Fruit fly (Drosophila melanogaster): ENCODE data around the gene CG11786.

The CG11786 gene

DNA sequence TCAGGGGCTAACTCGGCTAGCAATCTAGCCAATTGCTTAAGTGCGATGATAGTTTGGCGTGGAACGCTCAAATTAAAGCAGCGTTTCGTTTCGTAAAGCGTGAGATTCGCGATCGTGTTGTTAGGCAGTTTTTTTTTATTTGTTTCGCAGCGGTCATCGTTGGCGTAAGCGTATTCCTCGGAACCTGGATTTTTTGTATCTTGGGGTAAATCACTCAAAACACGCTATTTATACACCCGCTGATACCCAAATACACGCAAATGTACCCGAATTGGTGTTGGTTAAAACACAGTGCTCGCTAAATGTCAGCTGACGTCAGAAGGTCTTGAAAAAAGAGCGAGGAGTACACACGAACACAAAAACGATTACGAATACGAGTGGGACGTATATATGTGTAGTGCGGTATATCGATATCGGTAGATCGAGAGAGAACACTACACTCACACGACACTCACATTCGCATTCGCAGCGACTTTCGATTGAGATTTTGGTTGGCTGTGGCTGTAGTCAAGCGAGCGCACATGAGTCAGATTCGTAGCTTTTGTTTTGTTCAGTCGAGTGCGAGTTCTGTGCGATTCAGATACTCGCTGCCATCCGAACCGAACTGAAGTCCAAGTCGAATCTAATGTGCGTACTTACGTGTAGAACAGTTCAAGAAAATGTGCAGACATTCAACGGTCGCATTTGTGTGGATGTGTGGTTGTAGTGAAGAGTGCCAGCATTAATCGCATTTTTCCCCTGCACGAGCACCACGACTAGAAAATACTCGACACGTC, 3.8 kb downstream of the CG11786 start (continued):
- peak; percentile 7 for TF ChIP-seq NfI (GFP tag; optimal IDR thresholded peaks at IDR 0.05)
- TF ChIP-seq tx (GFP tag; optimal IDR thresholded peaks at IDR 0.05): no peak
- peak; percentile 65 for TF ChIP-seq CG3995 (GFP tag; optimal IDR thresholded peaks at IDR 0.05)
- no peak for TF ChIP-seq CG15073 (GFP tag; optimal IDR thresholded peaks at IDR 0.05)
- TF ChIP-seq HmgD (GFP tag; optimal IDR thresholded peaks at IDR 0.05): peak; percentile 10
- peak; percentile 15 for TF ChIP-seq her (GFP tag; optimal IDR thresholded peaks at IDR 0.05)
- TF ChIP-seq CG6791 (GFP tag; IDR thresholded peaks at IDR 0.05; ENCODE audit: partially characterized antibody): no peak
- TF ChIP-seq nau (GFP tag; optimal IDR thresholded peaks at IDR 0.05): peak; percentile 5
- no peak for TF ChIP-seq CG4730 (GFP tag; IDR thresholded peaks at IDR 0.05)
- no peak for TF ChIP-seq CG11695 (GFP tag; IDR thresholded peaks at IDR 0.05)
- peak; percentile 48 for TF ChIP-seq trem (tag; optimal IDR thresholded peaks at IDR 0.05)
- TF ChIP-seq lbe (GFP tag; optimal IDR thresholded peaks at IDR 0.05): peak; percentile 88
- peak in 1 of 3 experiments; percentile 62 for TF ChIP-seq Stat92E (GFP tag; optimal IDR thresholded peaks at IDR 0.05)
- peak; percentile 13 for TF ChIP-seq CG17359 (tag; optimal IDR thresholded peaks at IDR 0.05)
- TF ChIP-seq ro (GFP tag; IDR thresholded peaks at IDR 0.05): no peak
- TF ChIP-seq Dp (GFP tag; optimal IDR thresholded peaks at IDR 0.05): peak; percentile 31
- peak; percentile 18 for TF ChIP-seq CG18262 (tag; optimal IDR thresholded peaks at IDR 0.05)
- TF ChIP-seq CG18764 (GFP tag; optimal IDR thresholded peaks at IDR 0.05): peak; percentile 25
- TF ChIP-seq Fer1 (GFP tag; optimal IDR thresholded peaks at IDR 0.05): peak; percentile 70
- TF ChIP-seq odd (GFP tag; optimal IDR thresholded peaks at IDR 0.05): peak; percentile 48
- peak; percentile 32 for TF ChIP-seq pzg (GFP tag; optimal IDR thresholded peaks at IDR 0.05)
- peak; percentile 39 for TF ChIP-seq D (optimal IDR thresholded peaks at IDR 0.05)
- TF ChIP-seq D (GFP tag; optimal IDR thresholded peaks at IDR 0.05): no peak
- TF ChIP-seq CG33557 (GFP tag; optimal IDR thresholded peaks at IDR 0.05): peak; percentile 30
- peak; percentile 99 for TF ChIP-seq cg (GFP tag; optimal IDR thresholded peaks at IDR 0.05)
- TF ChIP-seq Meics (GFP tag; optimal IDR thresholded peaks at IDR 0.05): peak; percentile 42
- peak; percentile 68 for TF ChIP-seq sug (tag; optimal IDR thresholded peaks at IDR 0.05)
- TF ChIP-seq Deaf1 (tag; optimal IDR thresholded peaks at IDR 0.05): peak; percentile 94
- TF ChIP-seq MESR4 (GFP tag; optimal IDR thresholded peaks at IDR 0.05): peak; percentile 56
- peak; percentile 85 for TF ChIP-seq Jarid2 (GFP tag; optimal IDR thresholded peaks at IDR 0.05)
- no peak for TF ChIP-seq Lhr (GFP tag; optimal IDR thresholded peaks at IDR 0.05)
- no peak for TF ChIP-seq Hr3 (GFP tag; optimal IDR thresholded peaks at IDR 0.05)
- TF ChIP-seq Eip74EF (GFP tag; optimal IDR thresholded peaks at IDR 0.05): peak in 1 of 2 experiments; percentile 35
- TF ChIP-seq caup (GFP tag; optimal IDR thresholded peaks at IDR 0.05; ENCODE audit: severe bottlenecking): peak; percentile 39
- TF ChIP-seq grn (GFP tag; optimal IDR thresholded peaks at IDR 0.05): peak; percentile 55
- no peak for TF ChIP-seq CG17385 (GFP tag; optimal IDR thresholded peaks at IDR 0.05)
- TF ChIP-seq bigmax (GFP tag; optimal IDR thresholded peaks at IDR 0.05): no peak
- TF ChIP-seq schlank (tag; optimal IDR thresholded peaks at IDR 0.05): peak; percentile 3
- peak; percentile 58 for TF ChIP-seq corto (GFP tag; optimal IDR thresholded peaks at IDR 0.05)
- peak; percentile 49 for TF ChIP-seq cwo (GFP tag; optimal IDR thresholded peaks at IDR 0.05)
- TF ChIP-seq onecut (GFP tag; IDR thresholded peaks at IDR 0.05): peak; percentile 46; the same call in 1 of the 2 replicates
- TF ChIP-seq CG7745 (tag; optimal IDR thresholded peaks at IDR 0.05): peak; percentile 38
- peak; percentile 83 for TF ChIP-seq nom (GFP tag; optimal IDR thresholded peaks at IDR 0.05)
- peak in 1 of 2 experiments; percentile 37 for TF ChIP-seq bsh (GFP tag; optimal IDR thresholded peaks at IDR 0.05)
- peak; percentile 73 for TF ChIP-seq HLHmδ (GFP tag; optimal IDR thresholded peaks at IDR 0.05)
- TF ChIP-seq Gsc (GFP tag; IDR thresholded peaks at IDR 0.05): no peak
- TF ChIP-seq CG4424 (GFP tag; optimal IDR thresholded peaks at IDR 0.05): no peak

All from whole organism, embryonic.